Fruit fly (Drosophila melanogaster) whole organism: ENCODE measurements around the gene Cyp6a18.

Source experiments
- CG8478 ChIP-seq: fragments of >200 bp; optimal IDR thresholded peaks from 2 replicates; lab custom pipeline; 2018; ENCODE audit warnings: inconsistent platforms
- Dll ChIP-seq: fragments of >200 bp; optimal IDR thresholded peaks from 2 replicates; lab custom pipeline; 2017
- EcR ChIP-seq, 2 experiments: fragments of >200 bp; optimal IDR thresholded peaks; 2 replicates each; lab custom pipeline; 2017; ENCODE audit warnings: missing biosample characterization in 2 of 2, missing genetic modification characterization in 2 of 2, missing genetic modification reagents in 2 of 2
- pan ChIP-seq: fragments of >200 bp; optimal IDR thresholded peaks from 2 replicates; lab custom pipeline; 2017
- psq ChIP-seq: fragments of >200 bp; optimal IDR thresholded peaks from 2 replicates; lab custom pipeline; 2017
- usp ChIP-seq: fragments of >200 bp; optimal IDR thresholded peaks from 2 replicates; lab custom pipeline; 2017; ENCODE audit warnings: missing biosample characterization, missing genetic modification characterization, mixed read lengths

The Cyp6a18 gene

DNA sequence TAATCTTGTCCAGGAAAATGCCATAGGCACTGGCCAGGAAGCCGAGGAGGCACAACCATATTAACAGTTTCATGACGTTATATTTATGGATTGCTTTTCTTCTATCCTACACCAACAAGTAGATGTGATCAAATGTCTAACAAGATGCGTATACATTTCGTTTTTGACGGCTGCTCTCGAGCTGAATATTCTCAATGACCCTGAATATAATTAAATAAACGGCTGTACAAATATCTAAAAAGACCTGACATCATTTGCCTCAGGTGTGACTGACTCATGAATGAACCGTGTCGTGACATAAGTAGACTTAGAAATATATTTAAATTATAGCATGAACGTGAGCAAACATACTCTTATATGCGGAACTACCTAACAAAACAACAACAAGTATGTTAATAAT is 24.4 kb downstream of the Cyp6a18 start, which contains the start of gene CG5402:
Gene CG5402 (minus strand): TSS at position 101 of the 400 bp plus-strand sequence.
- no peak for TF ChIP-seq pan (lab: Kevin White, UChicago)
- TF ChIP-seq usp: no peak
- TF ChIP-seq EcR (GFP tag; optimal IDR thresholded peaks at IDR 0.05; lab: Kevin White, UChicago): no peak
- no peak for TF ChIP-seq psq (lab: Kevin White, UChicago)

DNA sequence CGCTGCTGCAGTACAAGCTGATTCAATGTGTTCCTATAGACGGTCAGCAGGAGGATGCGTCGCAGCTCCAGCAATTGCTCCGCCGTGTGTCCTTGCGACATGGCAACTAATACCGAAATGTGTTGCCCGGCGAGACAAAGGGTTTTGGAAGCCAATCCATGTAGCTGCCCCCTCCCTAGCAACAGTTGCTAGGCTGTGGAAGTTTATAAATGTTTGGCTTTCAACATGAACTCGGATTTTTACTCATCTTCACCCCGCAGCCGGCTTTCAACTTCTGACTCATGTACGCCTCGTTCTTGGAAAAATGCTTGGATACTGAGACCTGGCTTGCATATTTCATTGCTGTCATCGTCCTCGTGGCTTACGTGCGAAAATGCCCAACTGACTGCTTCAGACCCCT is 38.7 kb downstream of the Cyp6a18 start, which contains the start of gene CG13972:
Gene CG13972 (minus strand): TSS at position 101 of the 400 bp plus-strand sequence.
- TF ChIP-seq CG8478 (lab: Kevin White, UChicago) (no peak), pan (lab: Kevin White, UChicago) (no peak)

DNA sequence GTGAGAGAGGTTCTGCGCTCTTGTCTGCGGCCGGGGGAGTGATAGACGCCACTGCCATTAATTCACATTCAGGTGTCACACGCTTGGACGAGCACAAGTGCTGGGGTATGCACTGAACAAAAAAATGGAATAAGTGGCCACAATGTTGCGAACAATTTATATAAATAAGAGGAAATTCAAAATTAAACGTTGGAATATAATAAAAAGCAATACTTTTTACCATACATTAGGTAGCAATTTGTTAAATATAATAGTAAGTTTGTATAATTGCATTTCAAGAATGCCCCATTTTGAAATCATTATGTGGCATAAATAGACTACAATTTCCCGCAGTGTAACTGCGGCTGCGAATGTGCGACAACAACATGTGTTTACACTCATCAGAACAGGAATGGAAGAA is 41.4 kb downstream of the Cyp6a18 start:
- TF ChIP-seq Dll (lab: Kevin White, UChicago) (no peak), pan (lab: Kevin White, UChicago) (no peak), psq (lab: Kevin White, UChicago) (no peak), usp (no peak), CG8478 (lab: Kevin White, UChicago) (no peak), EcR (GFP tag; optimal IDR thresholded peaks at IDR 0.05; lab: Kevin White, UChicago) (no peak)

DNA sequence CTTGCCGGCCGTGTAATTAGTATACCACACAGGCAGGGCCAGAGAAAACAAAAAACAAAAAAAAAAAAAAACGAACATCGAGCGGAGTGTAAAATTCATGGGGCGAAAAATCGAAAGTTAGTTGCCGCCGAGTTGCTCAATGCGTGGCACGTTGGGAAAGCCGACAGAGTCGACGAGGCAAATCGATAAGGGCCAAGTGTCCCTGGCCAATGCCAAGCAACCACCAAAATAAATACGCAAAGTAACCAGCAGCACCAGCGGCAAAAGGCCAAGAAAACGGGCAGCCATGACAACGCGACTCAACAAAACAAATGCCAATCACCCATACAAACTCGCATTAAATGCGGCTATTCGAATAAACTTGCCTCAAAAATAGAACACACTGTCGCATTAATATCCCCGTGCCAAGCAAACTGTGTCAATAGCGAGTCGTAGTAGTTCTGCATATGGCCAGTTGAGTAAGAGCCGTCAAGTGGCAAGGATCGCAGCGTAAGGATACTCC is 42.0 kb downstream of the Cyp6a18 start, which contains the start of gene CG12885:
Gene CG12885 (plus strand): TSS at position 452 of the 502 bp plus-strand sequence.
- no peak for TF ChIP-seq usp
- TF ChIP-seq EcR (GFP tag; optimal IDR thresholded peaks at IDR 0.05; lab: Kevin White, UChicago): no peak
- no peak for TF ChIP-seq pan (lab: Kevin White, UChicago)
- TF ChIP-seq CG8478 (lab: Kevin White, UChicago): no peak
- TF ChIP-seq psq (lab: Kevin White, UChicago): no peak
- TF ChIP-seq Dll (lab: Kevin White, UChicago): no peak
